Fruit fly (Drosophila melanogaster) S2 (cell line): ENCODE results near the gene Zwilch.
A peak's percentile ranks its signal among the peaks of the same experiment; 100 is the strongest.

ENCODE experiments used
- CG8478 ChIP-seq: fragments of >200 bp; optimal IDR thresholded peaks from 2 replicates; lab custom pipeline; 2018
- CTCF ChIP-seq, 2 experiments: fragments of >200 bp; optimal IDR thresholded peaks; 2 replicates each; lab custom pipeline; 2018

DNA sequence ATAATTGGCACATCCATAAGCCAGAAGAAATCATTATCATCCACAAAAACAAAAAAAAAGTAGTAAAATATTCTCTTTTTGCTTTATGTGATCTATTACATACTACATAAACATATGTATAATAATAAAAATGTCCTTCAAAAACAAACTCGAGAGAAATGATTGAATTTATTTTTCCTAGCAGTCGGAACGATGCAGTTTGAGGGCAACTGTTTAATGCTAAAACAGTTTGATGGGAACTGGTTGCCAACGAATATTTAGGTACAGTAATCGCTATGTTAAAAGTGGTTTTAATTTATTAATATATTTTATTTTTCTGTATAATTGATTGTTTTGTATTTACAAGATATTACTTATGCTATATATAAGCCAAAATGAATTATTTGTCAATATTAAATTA, 18.0 kb upstream of the Zwilch start:
- TF ChIP-seq CG8478 (lab: Kevin White, UChicago) (no peak), CTCF (optimal IDR thresholded peaks at IDR 0.05; lab: Kevin White, UChicago) (peak in 1 of 2 experiments; percentile 9)
